Worm (Caenorhabditis elegans): ENCODE data around the gene irld-8.
A peak's percentile ranks its signal among the peaks of the same experiment; 100 is the strongest.

irld-8 gene

DNA sequence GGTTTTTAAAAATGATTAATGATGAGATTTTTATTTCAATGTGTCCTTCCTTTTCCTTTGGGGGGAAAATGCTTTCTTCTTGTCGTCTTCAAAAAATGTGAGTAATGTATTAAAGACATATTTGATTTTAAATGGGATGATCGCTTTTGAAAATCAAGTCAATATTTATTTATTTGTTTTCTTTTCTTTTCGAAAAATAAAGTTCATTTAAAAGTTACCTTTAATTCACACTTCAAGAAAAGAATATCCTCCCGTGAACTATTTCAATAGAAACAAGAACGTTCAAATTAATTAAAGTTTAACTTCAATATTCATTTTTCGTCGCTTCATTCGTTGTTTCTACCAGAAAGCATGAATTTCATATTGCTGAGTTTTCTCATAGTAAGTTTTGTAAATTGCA is at the start of gene irld-8:
Gene irld-8 (plus strand): TSS at position 301 of the 400 bp plus-strand sequence.
- TF ChIP-seq Y53F4B.3 (GFP tag; IDR thresholded peaks at IDR 0.05), result no peak
- TF ChIP-seq B0261.1 (tag; optimal IDR thresholded peaks at IDR 0.05), result no peak
- no peak for TF ChIP-seq ama-1 (optimal IDR thresholded peaks at IDR 0.05)
- no peak for TF ChIP-seq ama-1 (GFP tag; optimal IDR thresholded peaks at IDR 0.05)
- TF ChIP-seq nfyb-1 (GFP tag; IDR thresholded peaks at IDR 0.05), result no peak
- TF ChIP-seq F22D6.2 (tag; optimal IDR thresholded peaks at IDR 0.05), result no peak
- TF ChIP-seq lin-35 (GFP tag; optimal IDR thresholded peaks at IDR 0.05), result no peak
- TF ChIP-seq atf-7 (tag; optimal IDR thresholded peaks at IDR 0.05), result no peak
- no peak for TF ChIP-seq ceh-91 (GFP tag; IDR thresholded peaks at IDR 0.05)
- TF ChIP-seq rcor-1 (GFP tag; IDR thresholded peaks at IDR 0.05), result no peak
- no peak for TF ChIP-seq xnd-1 (tag; optimal IDR thresholded peaks at IDR 0.05)
- no peak for TF ChIP-seq D2030.7 (GFP tag; IDR thresholded peaks at IDR 0.05)
- TF ChIP-seq B0035.1 (tag; optimal IDR thresholded peaks at IDR 0.05), result no peak

DNA sequence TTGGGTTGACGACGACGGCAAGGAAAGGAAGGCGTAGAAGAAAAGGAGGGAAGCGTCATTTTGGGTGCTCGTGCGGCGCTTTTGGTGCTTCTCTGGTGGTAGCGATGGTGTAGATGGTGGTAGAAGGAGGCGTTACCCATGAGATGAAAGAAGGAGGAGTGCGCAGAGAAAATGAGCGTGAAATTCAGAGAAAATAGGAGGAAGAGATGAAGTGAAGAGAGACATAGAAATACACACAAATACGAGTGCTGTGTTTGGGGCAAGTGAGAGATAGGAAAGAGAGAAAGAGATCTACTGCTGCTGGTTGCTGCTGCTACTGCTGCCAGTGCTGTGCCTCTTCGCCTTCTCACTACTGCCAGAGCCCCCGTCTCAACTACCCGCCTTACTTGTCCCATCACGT is 49.0 kb upstream of the irld-8 start:
- 0 out of 2 replicates have a peak, but pooled peaks have one; percentile 22 for TF ChIP-seq egrh-3 (GFP tag; IDR thresholded peaks at IDR 0.05)
- no peak for TF ChIP-seq Y79H2A.3 (GFP tag; conservative IDR thresholded peaks at IDR 0.05)
- TF ChIP-seq hlh-26 (GFP tag; conservative IDR thresholded peaks at IDR 0.05), result no peak
- peak; percentile 31 for TF ChIP-seq ceh-27 (GFP tag; optimal IDR thresholded peaks at IDR 0.05)
- no peak for TF ChIP-seq mcd-1 (GFP tag; IDR thresholded peaks at IDR 0.05)
- TF ChIP-seq F57A8.1 (GFP tag; optimal IDR thresholded peaks at IDR 0.05), result no peak
- TF ChIP-seq C06A6.2 (GFP tag; conservative IDR thresholded peaks at IDR 0.05), result peak; percentile 67
- peak; percentile 34; the same call in 1 of the 2 replicates for TF ChIP-seq hmg-1.2 (GFP tag; IDR thresholded peaks at IDR 0.05)
- 0 out of 2 replicates have a peak, but pooled peaks have one; percentile 13 for TF ChIP-seq nfyb-1 (GFP tag; IDR thresholded peaks at IDR 0.05)
- TF ChIP-seq cebp-1 (GFP tag; IDR thresholded peaks at IDR 0.05), result no peak
- peak; percentile 25 for TF ChIP-seq cebp-1 (tag; optimal IDR thresholded peaks at IDR 0.05)
- TF ChIP-seq egl-44 (GFP tag; IDR thresholded peaks at IDR 0.05), result 0 out of 2 replicates have a peak, but pooled peaks have one; percentile 15
- no peak for TF ChIP-seq C17E4.6 (GFP tag; IDR thresholded peaks at IDR 0.05)

DNA sequence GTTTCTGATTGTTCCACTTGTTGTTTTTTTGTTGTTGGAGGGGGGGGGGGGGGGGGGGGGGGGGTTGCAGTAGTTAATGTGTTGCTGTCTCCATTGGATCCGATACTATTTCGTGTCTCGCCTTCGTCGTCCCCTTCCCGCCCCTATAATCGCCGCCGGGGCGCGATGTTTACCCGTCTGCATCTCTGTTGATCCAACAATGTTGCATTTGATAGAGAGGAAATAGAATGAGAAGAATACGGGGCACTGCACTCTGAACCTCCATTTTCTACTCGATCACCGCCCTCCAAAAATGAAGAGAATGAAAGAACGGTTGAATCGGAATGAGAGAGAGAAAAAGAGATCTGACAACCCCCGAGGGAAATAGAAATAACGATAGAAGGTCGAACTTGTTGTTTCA is 47.8 kb upstream of the irld-8 start:
- TF ChIP-seq madf-3 (GFP tag; IDR thresholded peaks at IDR 0.05) (no peak), nfya-1 (tag; optimal IDR thresholded peaks at IDR 0.05; ENCODE audit: borderline replicate concordance, insufficient read depth) (no peak), zfh-2 (GFP tag; conservative IDR thresholded peaks at IDR 0.05) (peak; percentile 89), nhr-80 (tag; optimal IDR thresholded peaks at IDR 0.05) (no peak), C17E4.6 (GFP tag; IDR thresholded peaks at IDR 0.05) (no peak), mcd-1 (GFP tag; IDR thresholded peaks at IDR 0.05) (peak; percentile 8; the same call in 1 of the 2 replicates), ceh-58 (GFP tag; IDR thresholded peaks at IDR 0.05) (no peak), egrh-3 (GFP tag; IDR thresholded peaks at IDR 0.05) (peak; percentile 85; the same call in 1 of the 2 replicates), let-607 (tag; optimal IDR thresholded peaks at IDR 0.05) (no peak), C06A6.2 (GFP tag; conservative IDR thresholded peaks at IDR 0.05) (0 out of 2 replicates have a peak, but pooled peaks have one; percentile 36), bed-1 (GFP tag; IDR thresholded peaks at IDR 0.05) (no peak), cebp-1 (GFP tag; IDR thresholded peaks at IDR 0.05) (no peak), cebp-1 (tag; optimal IDR thresholded peaks at IDR 0.05) (peak; percentile 29), F37B4.10 (GFP tag; IDR thresholded peaks at IDR 0.05) (no peak), lag-1 (GFP tag; IDR thresholded peaks at IDR 0.05) (no peak), somi-1 (GFP tag; optimal IDR thresholded peaks at IDR 0.05) (no peak), ztf-22 (GFP tag; optimal IDR thresholded peaks at IDR 0.05) (no peak), lin-40 (tag; optimal IDR thresholded peaks at IDR 0.05) (no peak), athp-1 (tag; optimal IDR thresholded peaks at IDR 0.05) (no peak), him-1 (tag; optimal IDR thresholded peaks at IDR 0.05) (no peak), hlh-12 (tag; optimal IDR thresholded peaks at IDR 0.05) (no peak), D2030.7 (GFP tag; IDR thresholded peaks at IDR 0.05) (no peak), ekl-4 (GFP tag; IDR thresholded peaks at IDR 0.05) (0 out of 2 replicates have a peak, but pooled peaks have one; percentile 9), snpc-3.4 (tag; optimal IDR thresholded peaks at IDR 0.05) (no peak), mes-4 (tag; optimal IDR thresholded peaks at IDR 0.05) (no peak), F10E7.11 (tag; optimal IDR thresholded peaks at IDR 0.05) (no peak)
